Fruit fly (Drosophila melanogaster): ENCODE results near the gene kipf.
A peak's percentile ranks its signal among the peaks of the same experiment; 100 is the strongest.

kipf gene

DNA sequence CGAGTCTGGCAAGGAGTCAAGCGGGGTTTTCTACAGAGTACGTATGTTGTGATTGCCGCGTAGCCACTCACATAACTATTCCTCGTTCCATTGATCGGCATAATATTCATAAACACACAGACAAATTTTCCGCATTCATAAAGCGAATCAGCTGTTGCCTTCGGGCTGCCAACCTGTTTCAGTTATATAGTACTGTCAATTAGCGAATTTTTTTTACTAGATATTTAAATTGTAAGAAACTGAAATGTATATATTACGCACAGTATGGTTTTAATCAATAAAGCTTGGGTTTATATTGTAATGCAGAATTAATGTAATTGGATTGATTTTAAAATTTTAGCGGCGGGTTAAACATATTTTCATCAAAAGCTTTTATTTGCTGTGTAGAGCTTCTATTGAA is 512 bp upstream of the kipf start, which contains the start of gene Rfk:
Rfk (minus strand) TSS at position 152 of the 400 bp plus-strand sequence.
- TF ChIP-seq pan (optimal IDR thresholded peaks at IDR 0.05) = no peak

DNA sequence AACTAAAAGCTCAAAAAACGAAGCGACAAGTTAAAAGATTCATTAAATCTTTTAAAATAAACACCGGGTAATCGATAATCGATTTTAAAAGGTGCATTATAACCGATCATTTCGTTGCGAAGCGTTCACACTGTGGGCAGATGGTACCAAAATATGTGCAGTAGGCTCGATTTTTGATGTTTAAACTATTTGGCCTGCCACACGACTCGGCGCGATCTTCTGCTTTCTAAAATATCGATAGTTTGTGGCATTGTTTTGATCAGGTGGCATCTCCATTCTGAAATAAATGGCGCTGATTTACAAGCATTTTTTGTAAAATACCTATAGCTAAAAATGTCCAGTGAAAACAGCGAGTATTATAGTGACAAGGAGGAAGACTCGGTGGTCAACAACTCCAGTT is 6.5 kb downstream of the kipf start, which contains the start of the genes CG10445 and lds:
CG10445 (minus strand) TSS at position 104 of the 400 bp plus-strand sequence.
lds (plus strand) TSS at position 236 of the 400 bp plus-strand sequence.
- no peak for TF ChIP-seq EcR (GFP tag; optimal IDR thresholded peaks at IDR 0.05)
- TF ChIP-seq Dll (optimal IDR thresholded peaks at IDR 0.05) = no peak
- TF ChIP-seq pan (optimal IDR thresholded peaks at IDR 0.05) = no peak
- no peak for TF ChIP-seq usp (GFP tag; optimal IDR thresholded peaks at IDR 0.05)
- TF ChIP-seq psq (optimal IDR thresholded peaks at IDR 0.05) = no peak
- no peak for TF ChIP-seq CG8478 (optimal IDR thresholded peaks at IDR 0.05)

DNA sequence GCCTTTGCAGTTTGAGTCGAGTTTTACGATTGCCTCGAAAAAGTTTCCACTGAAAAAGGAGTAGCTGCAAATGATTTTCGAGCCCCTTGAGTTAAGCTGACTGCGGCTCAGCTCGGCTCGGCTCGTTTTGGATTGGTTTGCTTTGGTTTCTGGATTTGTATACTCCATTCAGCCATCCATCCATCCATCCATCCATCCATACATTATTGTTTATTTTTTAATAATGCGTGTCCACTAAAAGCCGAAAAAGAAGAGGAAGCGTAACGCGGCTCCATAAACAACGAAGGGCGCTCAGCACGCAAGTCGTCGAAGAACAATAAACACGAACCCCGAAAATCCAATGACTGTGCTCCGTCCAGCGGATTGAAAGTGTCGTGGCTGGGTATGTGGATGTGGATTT is 12.7 kb downstream of the kipf start:
- no peak for TF ChIP-seq Dll (optimal IDR thresholded peaks at IDR 0.05)
- TF ChIP-seq usp (GFP tag; optimal IDR thresholded peaks at IDR 0.05) = no peak
- no peak for TF ChIP-seq pan (optimal IDR thresholded peaks at IDR 0.05)
- no peak for TF ChIP-seq psq (optimal IDR thresholded peaks at IDR 0.05)
- TF ChIP-seq CG8478 (optimal IDR thresholded peaks at IDR 0.05) = no peak
- no peak for TF ChIP-seq EcR (GFP tag; optimal IDR thresholded peaks at IDR 0.05)

DNA sequence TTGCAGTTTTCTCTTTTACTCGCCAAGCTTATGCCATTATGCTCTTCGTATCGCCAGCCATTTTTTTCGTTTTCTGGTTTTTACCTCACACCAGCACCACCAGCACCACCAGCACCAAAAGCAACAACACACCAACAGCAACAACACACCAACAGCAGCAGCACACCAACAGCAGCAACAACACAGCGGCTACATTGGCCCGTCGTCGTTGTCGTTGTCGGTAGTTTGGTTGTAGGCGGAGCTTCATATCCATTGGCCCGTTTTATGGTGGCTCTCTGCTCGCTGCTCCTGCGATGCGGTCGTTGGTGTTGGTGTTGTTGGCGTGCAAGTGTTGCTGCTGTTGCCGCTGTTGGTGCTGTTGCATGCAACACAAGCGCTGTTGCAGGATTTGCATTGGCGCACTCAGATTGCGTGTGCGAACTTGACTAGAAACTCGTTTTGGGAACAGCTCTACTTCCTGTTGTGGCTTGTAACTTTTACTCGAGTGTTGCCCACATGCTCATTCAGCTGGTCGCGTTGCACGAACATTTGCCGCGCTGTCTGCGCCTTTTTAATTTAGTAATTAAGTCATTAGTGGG is 23.2 kb downstream of the kipf start:
- no peak for TF ChIP-seq psq (optimal IDR thresholded peaks at IDR 0.05)
- TF ChIP-seq usp (GFP tag; optimal IDR thresholded peaks at IDR 0.05) = no peak
- TF ChIP-seq pan (optimal IDR thresholded peaks at IDR 0.05) = no peak
- no peak for TF ChIP-seq EcR (GFP tag; optimal IDR thresholded peaks at IDR 0.05)
- no peak for TF ChIP-seq Dll (optimal IDR thresholded peaks at IDR 0.05)
- no peak for TF ChIP-seq CG8478 (optimal IDR thresholded peaks at IDR 0.05)

DNA sequence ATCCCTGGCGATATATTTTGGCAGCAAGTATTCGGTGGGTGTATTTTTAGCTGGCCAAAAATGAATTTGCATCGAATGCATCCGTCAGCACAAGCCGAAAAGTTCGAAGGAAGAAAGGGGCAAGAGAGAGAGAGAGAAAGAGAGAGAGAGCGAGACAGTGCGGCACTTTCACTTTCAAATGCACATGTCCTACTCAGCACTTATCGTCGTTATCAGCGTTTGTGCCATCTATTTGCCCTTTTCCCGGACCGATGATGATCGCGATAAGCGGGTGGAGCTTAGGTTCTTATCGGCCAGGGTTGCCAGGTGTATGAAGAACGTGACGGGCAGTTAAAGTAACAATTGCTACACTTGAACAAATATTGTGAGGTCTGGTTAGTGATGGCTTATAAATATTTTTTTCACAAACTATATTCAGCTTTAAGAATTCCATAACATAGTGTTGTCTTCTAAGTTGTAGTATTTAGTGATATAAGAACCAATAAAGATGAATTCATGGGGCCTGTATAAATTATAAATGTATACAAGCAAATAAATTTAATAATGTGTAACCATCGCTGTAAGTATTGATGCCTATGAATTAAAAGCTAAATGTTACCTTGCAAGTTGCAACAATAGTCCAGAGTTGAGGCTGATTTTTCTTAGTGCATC is 31.2 kb downstream of the kipf start:
- TF ChIP-seq Dll (optimal IDR thresholded peaks at IDR 0.05) = no peak
- no peak for TF ChIP-seq CG8478 (optimal IDR thresholded peaks at IDR 0.05)
- no peak for TF ChIP-seq EcR (GFP tag; optimal IDR thresholded peaks at IDR 0.05)
- no peak for TF ChIP-seq psq (optimal IDR thresholded peaks at IDR 0.05)
- TF ChIP-seq pan (optimal IDR thresholded peaks at IDR 0.05) = no peak
- no peak for TF ChIP-seq usp (GFP tag; optimal IDR thresholded peaks at IDR 0.05)

DNA sequence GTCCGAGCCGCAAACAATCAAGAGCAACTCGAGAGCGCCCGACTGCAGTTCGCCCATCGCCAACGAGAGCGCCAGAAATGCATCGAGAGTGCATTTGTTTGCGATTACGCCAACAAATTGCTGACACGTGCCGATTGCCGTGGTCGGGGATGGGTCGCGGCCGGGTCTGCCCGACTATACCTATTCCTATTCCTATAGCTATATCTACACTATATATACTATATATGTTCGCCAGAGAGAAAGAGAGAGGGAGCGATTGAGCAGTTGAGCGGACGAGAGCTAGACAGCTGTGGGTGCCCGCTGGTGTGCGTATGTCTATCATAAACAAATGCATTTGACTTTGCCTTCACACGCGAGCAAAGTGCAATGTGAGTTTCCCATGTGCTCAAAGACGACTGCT is 33.7 kb downstream of the kipf start:
- TF ChIP-seq Dll (optimal IDR thresholded peaks at IDR 0.05) = no peak
- TF ChIP-seq psq (optimal IDR thresholded peaks at IDR 0.05) = no peak
- no peak for TF ChIP-seq pan (optimal IDR thresholded peaks at IDR 0.05)
- TF ChIP-seq CG8478 (optimal IDR thresholded peaks at IDR 0.05) = no peak
- no peak for TF ChIP-seq EcR (GFP tag; optimal IDR thresholded peaks at IDR 0.05)
- no peak for TF ChIP-seq usp (GFP tag; optimal IDR thresholded peaks at IDR 0.05)

DNA sequence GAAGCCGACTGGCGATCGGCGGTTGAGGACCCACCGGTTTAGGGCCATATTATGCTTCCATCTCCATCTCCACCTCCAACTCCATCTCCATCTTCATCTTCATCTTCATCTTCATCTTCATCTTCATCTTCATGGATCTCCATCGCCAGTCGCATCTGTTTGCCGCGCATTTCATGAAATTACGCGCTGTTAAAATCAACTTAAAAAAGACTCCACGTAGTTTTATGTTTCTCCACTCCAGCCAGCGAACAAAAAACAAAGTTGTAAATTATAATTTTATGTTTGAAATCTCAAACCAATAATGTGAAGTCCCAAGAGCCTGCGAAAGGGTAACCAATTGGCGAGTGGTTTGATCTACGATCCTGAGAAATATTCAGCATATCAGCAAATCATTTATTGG is 36.5 kb downstream of the kipf start:
- TF ChIP-seq pan (optimal IDR thresholded peaks at IDR 0.05) (no peak), psq (optimal IDR thresholded peaks at IDR 0.05) (no peak), EcR (GFP tag; optimal IDR thresholded peaks at IDR 0.05) (no peak), usp (GFP tag; optimal IDR thresholded peaks at IDR 0.05) (no peak)

DNA sequence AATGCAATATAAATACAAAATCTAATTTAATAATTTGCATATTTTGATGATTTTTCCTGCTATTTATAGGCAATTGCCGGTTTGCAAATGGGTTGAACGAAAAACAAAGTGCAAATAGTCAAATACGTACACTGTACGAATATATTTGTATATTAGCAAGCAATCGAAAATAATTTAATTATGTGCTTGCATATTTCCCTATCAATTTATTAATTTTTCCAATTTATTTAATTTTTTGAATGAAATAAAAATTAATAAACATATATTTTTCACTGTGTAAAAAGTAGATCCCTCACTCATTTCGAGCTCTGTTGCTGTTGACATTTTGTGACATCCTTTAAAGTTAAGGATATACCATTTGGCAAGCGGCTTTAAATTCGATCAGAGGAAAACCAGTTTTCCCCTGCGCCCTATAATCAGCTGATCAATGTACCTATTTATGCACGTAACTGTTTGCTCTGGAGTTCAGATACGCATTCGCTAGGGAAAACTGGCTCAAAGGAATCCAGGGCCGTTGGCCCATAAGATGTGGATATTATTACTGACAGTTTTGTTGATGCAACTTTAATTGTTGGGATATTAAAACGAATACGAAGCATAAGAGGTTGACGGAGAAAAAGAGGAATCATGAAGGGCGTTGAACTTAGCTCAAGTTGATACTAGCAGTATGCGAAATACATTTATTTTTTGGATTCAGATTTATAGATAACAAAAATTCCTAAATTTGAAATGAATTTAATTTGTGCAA is 39.6 kb downstream of the kipf start:
- TF ChIP-seq CG8478 (optimal IDR thresholded peaks at IDR 0.05) = no peak
- TF ChIP-seq usp (GFP tag; optimal IDR thresholded peaks at IDR 0.05) = no peak
- TF ChIP-seq pan (optimal IDR thresholded peaks at IDR 0.05) = no peak

DNA sequence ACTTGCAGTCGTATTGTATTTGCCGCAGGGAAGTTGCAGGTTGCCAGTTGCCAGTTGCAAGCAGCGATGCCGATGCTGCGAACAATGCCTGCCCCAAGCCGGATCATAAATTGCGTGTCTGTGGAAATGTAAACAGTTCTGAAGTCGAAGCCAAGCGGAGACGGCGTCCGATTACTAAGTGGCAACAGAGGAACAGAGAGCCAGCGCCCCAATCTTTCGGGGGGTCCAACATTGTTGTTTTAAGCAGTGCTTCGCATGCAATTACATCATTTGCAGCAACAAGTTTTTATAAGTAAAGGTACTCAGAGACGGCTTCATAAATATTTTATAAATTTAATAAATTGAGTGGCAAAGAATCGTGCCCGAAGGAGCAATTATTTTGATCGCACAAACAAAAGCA is 40.8 kb downstream of the kipf start:
- TF ChIP-seq usp (GFP tag; optimal IDR thresholded peaks at IDR 0.05) = no peak
- peak; percentile 12 for TF ChIP-seq Dll (optimal IDR thresholded peaks at IDR 0.05)

DNA sequence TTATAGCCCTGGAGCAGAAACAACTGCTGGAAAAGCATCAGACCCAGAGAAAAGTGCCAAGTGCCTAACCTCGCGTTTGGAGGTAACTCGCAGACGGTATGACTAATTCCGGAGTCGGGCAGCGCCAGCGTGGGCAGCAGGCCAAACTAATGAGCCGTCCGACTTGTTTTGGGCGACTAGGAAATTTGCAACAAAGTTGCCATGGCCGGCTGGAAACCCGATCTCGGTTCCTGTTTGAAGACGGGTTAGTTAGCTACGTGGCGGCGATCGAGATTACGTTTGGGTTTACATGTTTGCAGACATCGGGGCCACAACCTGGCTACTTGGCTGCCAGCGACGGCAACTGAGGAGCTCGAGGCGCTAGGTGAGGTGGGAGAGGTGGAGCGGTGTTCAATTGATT is 43.4 kb downstream of the kipf start:
- TF ChIP-seq usp (GFP tag; optimal IDR thresholded peaks at IDR 0.05) = no peak
- no peak for TF ChIP-seq EcR (GFP tag; optimal IDR thresholded peaks at IDR 0.05)
- TF ChIP-seq Dll (optimal IDR thresholded peaks at IDR 0.05) = no peak
- TF ChIP-seq pan (optimal IDR thresholded peaks at IDR 0.05) = no peak
- TF ChIP-seq CG8478 (optimal IDR thresholded peaks at IDR 0.05) = no peak
- no peak for TF ChIP-seq psq (optimal IDR thresholded peaks at IDR 0.05)

DNA sequence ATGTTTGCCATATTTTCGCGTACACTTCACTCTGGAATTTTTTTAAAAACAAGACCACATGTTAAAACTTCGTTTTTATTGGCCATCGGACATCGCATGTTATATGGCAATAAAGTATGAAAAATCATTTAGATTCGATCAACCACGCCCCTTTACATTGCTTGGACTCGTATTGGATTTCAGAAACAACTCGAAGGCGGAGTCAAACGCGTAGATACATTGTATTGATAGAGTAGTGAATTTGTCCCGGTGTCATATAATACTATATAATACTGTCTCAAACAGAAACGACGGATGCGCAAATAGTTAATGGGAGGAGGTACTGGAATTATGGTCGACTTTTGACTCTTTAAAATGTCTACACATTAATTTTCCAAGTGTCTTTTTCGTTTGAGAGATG is 47.7 kb downstream of the kipf start:
- TF ChIP-seq CG8478 (optimal IDR thresholded peaks at IDR 0.05) (no peak), usp (GFP tag; optimal IDR thresholded peaks at IDR 0.05) (no peak), pan (optimal IDR thresholded peaks at IDR 0.05) (no peak), psq (optimal IDR thresholded peaks at IDR 0.05) (no peak), Dll (optimal IDR thresholded peaks at IDR 0.05) (no peak), EcR (GFP tag; optimal IDR thresholded peaks at IDR 0.05) (no peak)

DNA sequence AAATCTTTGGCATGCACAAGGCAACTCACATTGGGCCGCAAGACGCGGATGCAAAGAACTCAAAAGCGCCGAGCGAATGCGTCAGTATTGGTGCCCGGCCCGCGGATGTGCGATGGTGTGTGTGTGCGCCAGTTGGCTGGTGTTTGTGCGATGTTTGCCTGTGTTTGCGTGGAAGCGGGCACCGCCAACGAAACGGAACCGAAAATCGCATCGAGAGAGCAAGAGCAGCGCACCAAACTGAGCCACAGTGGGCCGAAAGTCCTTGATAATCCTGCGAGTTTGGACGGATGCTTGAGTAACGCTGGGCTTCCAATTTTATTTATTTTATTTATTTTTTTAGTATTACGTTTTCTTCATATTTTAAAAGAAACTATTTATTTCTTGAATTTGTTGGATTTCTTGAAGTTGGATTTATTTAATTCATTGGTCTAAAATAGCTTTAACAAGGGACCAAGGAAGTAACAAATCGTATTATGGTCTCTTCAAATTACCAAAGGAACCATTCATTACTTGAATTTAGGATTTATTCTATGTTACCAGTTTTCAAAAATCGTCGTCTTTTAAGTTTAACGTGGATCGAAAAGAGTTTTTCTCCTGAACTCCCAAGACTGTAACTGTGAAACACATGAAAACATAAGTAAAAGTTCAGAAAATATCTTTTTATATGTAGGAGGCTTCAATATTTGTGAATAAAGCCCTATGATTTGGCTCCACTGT is 49.3 kb downstream of the kipf start:
- TF ChIP-seq pan (optimal IDR thresholded peaks at IDR 0.05) = no peak
- TF ChIP-seq usp (GFP tag; optimal IDR thresholded peaks at IDR 0.05) = no peak
- TF ChIP-seq EcR (GFP tag; optimal IDR thresholded peaks at IDR 0.05) = no peak
- no peak for TF ChIP-seq Dll (optimal IDR thresholded peaks at IDR 0.05)
- TF ChIP-seq psq (optimal IDR thresholded peaks at IDR 0.05) = no peak
- TF ChIP-seq CG8478 (optimal IDR thresholded peaks at IDR 0.05) = no peak
